Worm (Caenorhabditis elegans) whole organism, L3 larva: Measurements from ENCODE around the gene znf-474.

Source experiments
- aly-2 ChIP-seq: fragments of 150-350 bp; optimal IDR thresholded peaks from 2 replicates; lab custom pipeline; 2014; ENCODE audit warnings: missing biosample characterization, missing genetic modification characterization
- ama-1 ChIP-seq: fragments of 150-350 bp; optimal IDR thresholded peaks from 2 replicates; lab custom pipeline; 2018
- ceh-16 ChIP-seq: sonication (generic microtip); optimal IDR thresholded peaks from 2 replicates; lab custom pipeline; 2017; ENCODE audit warnings: missing biosample characterization, missing genetic modification characterization
- ceh-28 ChIP-seq: fragments of 150-350 bp; optimal IDR thresholded peaks from 2 replicates; lab custom pipeline; 2014; ENCODE audit warnings: missing biosample characterization, missing genetic modification reagents, missing genetic modification characterization
- ceh-82 ChIP-seq: fragments of 150-350 bp; optimal IDR thresholded peaks from 2 replicates; lab custom pipeline; 2014; ENCODE audit warnings: missing biosample characterization, missing genetic modification characterization
- ceh-9 ChIP-seq: sonication (generic microtip); optimal IDR thresholded peaks from 2 replicates; lab custom pipeline; 2018; ENCODE audit warnings: missing biosample characterization, missing genetic modification characterization
- daf-12 ChIP-seq: fragments of 150-350 bp; optimal IDR thresholded peaks from 2 replicates; lab custom pipeline; 2014; ENCODE audit warnings: missing biosample characterization, missing genetic modification reagents, missing genetic modification characterization
- egl-27 ChIP-seq: sonication (generic microtip); optimal IDR thresholded peaks from 4 replicates; lab custom pipeline; 2017; ENCODE audit warnings: missing biosample characterization, missing genetic modification reagents, missing genetic modification characterization
- egl-5 ChIP-seq: fragments of 150-350 bp; optimal IDR thresholded peaks from 2 replicates; lab custom pipeline; 2017; ENCODE audit warnings: missing biosample characterization, missing genetic modification reagents, missing genetic modification characterization, inconsistent platforms
- elt-2 ChIP-seq: sonication (generic microtip); optimal IDR thresholded peaks from 2 replicates; lab custom pipeline; 2016; ENCODE audit warnings: missing genetic modification reagents, mild to moderate bottlenecking, missing genetic modification characterization, missing compliant biosample characterization
- elt-3 ChIP-seq, 3 experiments: fragments of 150-350 bp in 1 of 3; sonication (generic microtip) in 2 of 3; optimal IDR thresholded peaks; 2 replicates in 2 of 3; 4 replicates in 1 of 3; lab custom pipeline; 2014 to 2017; ENCODE audit warnings: missing biosample characterization in 3 of 3, missing genetic modification characterization in 3 of 3
- fkh-10 ChIP-seq: sonication (generic microtip); optimal IDR thresholded peaks from 2 replicates; lab custom pipeline; 2017; ENCODE audit warnings: missing biosample characterization, missing genetic modification reagents, missing genetic modification characterization
- fkh-2 ChIP-seq: fragments of 150-350 bp; optimal IDR thresholded peaks from 2 replicates; lab custom pipeline; 2014; ENCODE audit warnings: missing biosample characterization, missing genetic modification reagents, missing genetic modification characterization
- fos-1 ChIP-seq: fragments of 150-350 bp; optimal IDR thresholded peaks from 2 replicates; lab custom pipeline; 2014; ENCODE audit warnings: missing biosample characterization, missing genetic modification characterization
- hmg-11 ChIP-seq: sonication (generic microtip); optimal IDR thresholded peaks from 2 replicates; lab custom pipeline; 2016; ENCODE audit warnings: missing genetic modification characterization, missing compliant biosample characterization
- lin-15B ChIP-seq: fragments of 150-350 bp; optimal IDR thresholded peaks from 2 replicates; lab custom pipeline; 2014; ENCODE audit warnings: missing biosample characterization, missing genetic modification characterization
- lin-39 ChIP-seq: fragments of 150-350 bp; optimal IDR thresholded peaks from 2 replicates; lab custom pipeline; 2018; ENCODE audit warnings: missing biosample characterization, missing genetic modification reagents, missing genetic modification characterization
- lsy-12 ChIP-seq: sonication (generic microtip); optimal IDR thresholded peaks from 2 replicates; lab custom pipeline; 2016; ENCODE audit warnings: mild to moderate bottlenecking, missing genetic modification characterization, missing compliant biosample characterization
- mml-1 ChIP-seq: fragments of 150-350 bp; sonication (generic microtip); optimal IDR thresholded peaks from 3 replicates; lab custom pipeline; 2014; ENCODE audit warnings: missing biosample characterization, missing genetic modification characterization
- nfya-1 ChIP-seq: sonication (generic microtip); optimal IDR thresholded peaks from 2 replicates; lab custom pipeline; 2017; ENCODE audit warnings: missing genetic modification characterization, mild to moderate bottlenecking, missing compliant biosample characterization, antibody characterized with exemption, moderate library complexity; ENCODE audit not compliant: insufficient read depth
- nhr-11 ChIP-seq: fragments of 150-350 bp; optimal IDR thresholded peaks from 2 replicates; lab custom pipeline; 2014; ENCODE audit warnings: missing biosample characterization, missing genetic modification characterization
- nhr-237 ChIP-seq: fragments of 150-350 bp; optimal IDR thresholded peaks from 2 replicates; lab custom pipeline; 2014; ENCODE audit warnings: missing biosample characterization, missing genetic modification characterization
- nhr-25 ChIP-seq: sonication (generic microtip); optimal IDR thresholded peaks from 2 replicates; lab custom pipeline; 2017; ENCODE audit warnings: missing biosample characterization, missing genetic modification characterization
- nhr-28 ChIP-seq: fragments of 150-350 bp; optimal IDR thresholded peaks from 2 replicates; lab custom pipeline; 2014; ENCODE audit warnings: missing biosample characterization, missing genetic modification characterization
- nhr-43 ChIP-seq: sonication (generic microtip); optimal IDR thresholded peaks from 2 replicates; lab custom pipeline; 2016; ENCODE audit warnings: mild to moderate bottlenecking, missing genetic modification characterization, missing compliant biosample characterization; ENCODE audit not compliant: poor library complexity, severe bottlenecking
- nhr-67 ChIP-seq: fragments of 150-350 bp; optimal IDR thresholded peaks from 2 replicates; lab custom pipeline; 2014; ENCODE audit warnings: missing biosample characterization, missing genetic modification characterization
- nhr-76 ChIP-seq: fragments of 150-350 bp; sonication (generic microtip); optimal IDR thresholded peaks from 5 replicates; lab custom pipeline; 2014; ENCODE audit warnings: missing biosample characterization, missing genetic modification characterization
- nhr-77 ChIP-seq: fragments of 150-350 bp; optimal IDR thresholded peaks from 2 replicates; lab custom pipeline; 2014; ENCODE audit warnings: missing biosample characterization, missing genetic modification characterization
- pha-4 ChIP-seq: fragments of 150-350 bp; optimal IDR thresholded peaks from 2 replicates; lab custom pipeline; 2014; ENCODE audit warnings: missing biosample characterization, missing genetic modification reagents, missing genetic modification characterization
- snpc-4 ChIP-seq: fragments of 150-350 bp; optimal IDR thresholded peaks from 2 replicates; lab custom pipeline; 2014; ENCODE audit warnings: missing biosample characterization, missing genetic modification characterization
- unc-39 ChIP-seq: sonication (generic microtip); optimal IDR thresholded peaks from 4 replicates; lab custom pipeline; 2017; ENCODE audit warnings: missing biosample characterization, missing genetic modification characterization
- unc-62 ChIP-seq: fragments of 150-350 bp; sonication (generic microtip); optimal IDR thresholded peaks from 4 replicates; lab custom pipeline; 2014; ENCODE audit warnings: missing biosample characterization, missing genetic modification reagents, missing genetic modification characterization
- ztf-11 ChIP-seq: fragments of 150-350 bp; optimal IDR thresholded peaks from 2 replicates; lab custom pipeline; 2014; ENCODE audit warnings: missing biosample characterization, missing genetic modification characterization

The znf-474 gene

DNA sequence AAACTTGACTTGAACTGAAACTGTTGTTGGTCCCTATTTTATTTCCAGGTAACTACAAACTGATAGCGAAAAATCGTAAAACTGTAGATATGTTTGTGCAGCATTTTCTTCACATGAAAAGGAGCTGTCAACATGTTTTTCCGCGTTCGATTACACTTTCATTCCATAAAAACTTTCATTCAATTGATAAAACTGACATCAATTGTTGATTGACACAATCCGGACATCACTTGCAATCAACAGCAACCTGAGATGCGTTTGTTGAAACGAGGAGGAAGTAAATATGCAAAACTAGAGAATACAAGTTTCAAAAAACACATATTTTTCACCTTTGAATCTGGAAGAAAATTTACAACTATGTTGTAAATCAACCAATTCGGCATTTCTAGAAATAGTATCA is 47.6 kb downstream of the znf-474 start:
- TF ChIP-seq nhr-77 (tag; lab: Kevin White, UChicago) (no peak), lsy-12 (no peak), ceh-82 (tag; lab: Kevin White, UChicago) (no peak), snpc-4 (no peak), ceh-28 (tag; lab: Kevin White, UChicago) (no peak), lin-39 (tag; lab: Kevin White, UChicago) (no peak), ceh-16 (no peak), daf-12 (no peak), nhr-43 (no peak), pha-4 (no peak), mml-1 (tag; lab: Kevin White, UChicago) (no peak), ztf-11 (tag; lab: Kevin White, UChicago) (no peak), fos-1 (tag; lab: Kevin White, UChicago) (no peak), nhr-25 (tag; lab: Kevin White, UChicago) (no peak), ceh-9 (tag; lab: Kevin White, UChicago) (no peak), nhr-28 (tag; lab: Kevin White, UChicago) (no peak), aly-2 (tag; lab: Kevin White, UChicago) (no peak)

ce11 chrX:12198298-12198697 is 48.6 kb downstream of the znf-474 start:
- no peak for TF ChIP-seq unc-62 (GFP tag; lab: Kevin White, UChicago)
- no peak for TF ChIP-seq nhr-76 (tag; lab: Kevin White, UChicago)
- no peak for TF ChIP-seq ama-1 (lab: Kevin White, UChicago)
- TF ChIP-seq lin-15B = no peak
- TF ChIP-seq egl-5 = no peak
- no peak for TF ChIP-seq aly-2 (tag; lab: Kevin White, UChicago)
- no peak for TF ChIP-seq lsy-12
- TF ChIP-seq nhr-67 (tag; lab: Kevin White, UChicago) = no peak
- no peak for TF ChIP-seq fos-1 (tag; lab: Kevin White, UChicago)
- TF ChIP-seq nhr-28 (tag; lab: Kevin White, UChicago) = no peak
- no peak for TF ChIP-seq unc-39 (tag; lab: Kevin White, UChicago)
- TF ChIP-seq fkh-10 (GFP tag; lab: Kevin White, UChicago) = no peak
- TF ChIP-seq nhr-77 (tag; lab: Kevin White, UChicago) = no peak
- no peak for TF ChIP-seq nhr-237 (tag; lab: Kevin White, UChicago)
- no peak for TF ChIP-seq daf-12
- no peak for TF ChIP-seq elt-3 (tag; optimal IDR thresholded peaks at IDR 0.05; lab: Kevin White, UChicago)
- no peak for TF ChIP-seq snpc-4
- no peak for TF ChIP-seq pha-4
- TF ChIP-seq elt-2 (tag; lab: Kevin White, UChicago) = no peak
- TF ChIP-seq egl-27 = no peak
- TF ChIP-seq, all 47 proteins: peak for 0

DNA sequence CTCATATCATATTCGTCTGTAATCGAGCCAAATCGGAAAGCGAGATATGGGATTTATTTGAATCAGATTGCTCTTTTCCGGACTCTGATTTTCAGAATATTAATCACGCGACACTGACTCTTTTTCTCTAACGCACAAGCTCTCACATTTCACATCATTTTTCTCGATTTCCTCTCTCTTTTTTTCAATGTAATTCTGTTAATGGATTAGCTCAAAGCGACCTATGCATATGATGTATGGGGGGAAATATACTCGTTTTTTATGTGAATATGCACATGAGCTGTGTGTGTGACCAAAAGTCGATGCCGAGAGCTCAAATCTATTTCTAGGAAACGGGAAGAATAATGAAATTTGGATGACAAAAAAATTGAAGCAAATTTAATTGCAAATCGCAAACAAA is 50.9 kb downstream of the znf-474 start:
- TF ChIP-seq lin-15B (no peak), nhr-11 (peak; percentile 88), hmg-11 (no peak), unc-39 (tag; lab: Kevin White, UChicago) (no peak), lin-39 (tag; lab: Kevin White, UChicago) (no peak), fkh-2 (tag; lab: Kevin White, UChicago) (no peak), nfya-1 (tag; lab: Kevin White, UChicago) (peak; percentile 24), nhr-237 (tag; lab: Kevin White, UChicago) (no peak)
- TF ChIP-seq, all 47 proteins: peak for 2
